Fruit fly (Drosophila melanogaster) whole organism, embryonic: ENCODE measurements around the gene CG15406.
A peak's percentile ranks its signal among the peaks of the same experiment; 100 is the strongest.

ENCODE experiments used
- C15 ChIP-seq: fragments of 200-800 bp; sonication (Bioruptor generic); IDR thresholded peaks from 3 replicates; pipeline ENCODE4 v1.3.6; 2022; ENCODE audit warnings: missing biosample characterization, missing genetic modification characterization
- CG1024 ChIP-seq: fragments of 200-800 bp; sonication (Bioruptor generic); IDR thresholded peaks from 2 replicates; pipeline ENCODE4 v1.3.6; 2022; ENCODE audit warnings: missing biosample characterization, missing genetic modification characterization
- CG11247 ChIP-seq: fragments of 200-800 bp; sonication (Bioruptor generic); IDR thresholded peaks from 2 replicates; pipeline ENCODE4 v1.3.6; 2022; ENCODE audit warnings: missing biosample characterization, missing genetic modification characterization
- CG11504 ChIP-seq: fragments of 200-800 bp; sonication (Bioruptor generic); optimal IDR thresholded peaks from 3 replicates; lab custom pipeline; 2019; ENCODE audit warnings: missing biosample characterization, mild to moderate bottlenecking, missing genetic modification characterization, moderate library complexity
- CG11560 ChIP-seq: fragments of 200-800 bp; sonication (Bioruptor generic); IDR thresholded peaks from 3 replicates; pipeline ENCODE4 v1.3.6; 2022; ENCODE audit warnings: missing biosample characterization, missing genetic modification characterization
- CG11723 ChIP-seq: fragments of 200-800 bp; sonication (Bioruptor generic); optimal IDR thresholded peaks from 2 replicates; lab custom pipeline; 2017; ENCODE audit warnings: missing biosample characterization, mild to moderate bottlenecking, missing genetic modification characterization
- CG13123 ChIP-seq: fragments of 200-800 bp; sonication (Bioruptor generic); optimal IDR thresholded peaks from 2 replicates; lab custom pipeline; 2016; ENCODE audit warnings: missing biosample characterization, missing genetic modification characterization
- CG15011 ChIP-seq: fragments of 200-800 bp; sonication (Bioruptor generic); optimal IDR thresholded peaks from 3 replicates; lab custom pipeline; 2018; ENCODE audit warnings: missing biosample characterization, mild to moderate bottlenecking, missing genetic modification characterization
- CG15479 ChIP-seq: fragments of 200-800 bp; sonication (Bioruptor generic); optimal IDR thresholded peaks from 3 replicates; lab custom pipeline; 2019; ENCODE audit warnings: missing biosample characterization, mild to moderate bottlenecking, missing genetic modification characterization, moderate library complexity
- CG15514 ChIP-seq: fragments of 200-800 bp; sonication (Bioruptor generic); optimal IDR thresholded peaks from 3 replicates; lab custom pipeline; 2017; ENCODE audit warnings: missing biosample characterization, missing genetic modification characterization, mild to moderate bottlenecking, moderate library complexity, missing genetic modification reagents
- CG17361 ChIP-seq: fragments of 200-800 bp; sonication (Bioruptor generic); IDR thresholded peaks from 3 replicates; pipeline ENCODE4 v1.3.6; 2022; ENCODE audit warnings: missing biosample characterization, missing genetic modification characterization
- CG17829 ChIP-seq: fragments of 200-800 bp; optimal IDR thresholded peaks from 2 replicates; lab custom pipeline; 2019; ENCODE audit warnings: missing biosample characterization, mild to moderate bottlenecking, missing genetic modification characterization, moderate library complexity
- CG1832 ChIP-seq: fragments of 200-800 bp; sonication (Bioruptor generic); optimal IDR thresholded peaks from 2 replicates; lab custom pipeline; 2017; ENCODE audit warnings: missing biosample characterization, mild to moderate bottlenecking, missing genetic modification characterization, inconsistent platforms
- CG2116 ChIP-seq: fragments of 200-800 bp; sonication (Bioruptor generic); optimal IDR thresholded peaks from 3 replicates; lab custom pipeline; 2018; ENCODE audit warnings: missing biosample characterization, mild to moderate bottlenecking, missing genetic modification characterization
- CG33213 ChIP-seq: fragments of 200-800 bp; sonication (Bioruptor generic); optimal IDR thresholded peaks from 3 replicates; lab custom pipeline; 2016; ENCODE audit warnings: missing biosample characterization, missing genetic modification characterization
- CG3407 ChIP-seq: fragments of 200-800 bp; sonication (Bioruptor generic); optimal IDR thresholded peaks from 2 replicates; lab custom pipeline; 2018; ENCODE audit warnings: missing biosample characterization, mild to moderate bottlenecking, missing genetic modification characterization
- CG34376 ChIP-seq: fragments of 200-800 bp; sonication (Bioruptor generic); optimal IDR thresholded peaks from 2 replicates; lab custom pipeline; 2018; ENCODE audit warnings: missing biosample characterization, mild to moderate bottlenecking, missing genetic modification characterization
- CG4617 ChIP-seq: fragments of 200-800 bp; sonication (Bioruptor generic); optimal IDR thresholded peaks from 3 replicates; lab custom pipeline; 2016; ENCODE audit warnings: missing biosample characterization, missing genetic modification characterization, borderline replicate concordance
- CG4820 ChIP-seq: fragments of 200-800 bp; sonication (Bioruptor generic); optimal IDR thresholded peaks from 3 replicates; lab custom pipeline; 2016; ENCODE audit warnings: missing biosample characterization, missing genetic modification characterization
- CG5180 ChIP-seq: fragments of 200-800 bp; sonication (Bioruptor generic); optimal IDR thresholded peaks from 3 replicates; lab custom pipeline; 2017; ENCODE audit warnings: missing biosample characterization, missing genetic modification characterization, mild to moderate bottlenecking, moderate library complexity, missing genetic modification reagents
- CG7928 ChIP-seq: fragments of 200-800 bp; sonication (Bioruptor generic); optimal IDR thresholded peaks from 2 replicates; lab custom pipeline; 2017; ENCODE audit warnings: missing biosample characterization, mild to moderate bottlenecking, missing genetic modification characterization
- CG8388 ChIP-seq: fragments of 200-800 bp; sonication (Bioruptor generic); optimal IDR thresholded peaks from 2 replicates; lab custom pipeline; 2019; ENCODE audit warnings: missing biosample characterization, mild to moderate bottlenecking, missing genetic modification characterization, moderate library complexity
- CG8944 ChIP-seq: fragments of 200-800 bp; sonication (Bioruptor generic); optimal IDR thresholded peaks from 3 replicates; lab custom pipeline; 2016; ENCODE audit warnings: missing biosample characterization, missing genetic modification characterization
- Doc3 ChIP-seq: fragments of 200-800 bp; sonication (Bioruptor generic); IDR thresholded peaks from 3 replicates; pipeline ENCODE4 v1.3.6; 2022; ENCODE audit warnings: missing biosample characterization, missing genetic modification characterization; ENCODE audit not compliant: partially characterized antibody
- Elba2 ChIP-seq: fragments of 200-800 bp; sonication (Bioruptor generic); optimal IDR thresholded peaks from 3 replicates; lab custom pipeline; 2016; ENCODE audit warnings: missing biosample characterization, missing genetic modification characterization
- Ets97D ChIP-seq: fragments of 200-800 bp; sonication (Bioruptor generic); optimal IDR thresholded peaks from 3 replicates; lab custom pipeline; 2016; ENCODE audit warnings: missing biosample characterization, missing genetic modification characterization
- Gsc ChIP-seq: fragments of 200-800 bp; sonication (Bioruptor generic); IDR thresholded peaks from 2 replicates; pipeline ENCODE4 v1.3.6; 2022; ENCODE audit warnings: missing biosample characterization, missing genetic modification characterization
- HHEX ChIP-seq: fragments of 200-800 bp; sonication (Bioruptor generic); optimal IDR thresholded peaks from 3 replicates; lab custom pipeline; 2017; ENCODE audit warnings: missing biosample characterization, mild to moderate bottlenecking, missing genetic modification characterization, missing genetic modification reagents
- HLH4C ChIP-seq: fragments of 200-800 bp; sonication (Bioruptor generic); IDR thresholded peaks from 3 replicates; pipeline ENCODE4 v1.3.6; 2022; ENCODE audit warnings: missing biosample characterization, missing genetic modification characterization; ENCODE audit not compliant: partially characterized antibody
- HLH54F ChIP-seq: fragments of 200-800 bp; sonication (Bioruptor generic); optimal IDR thresholded peaks from 3 replicates; lab custom pipeline; 2016; ENCODE audit warnings: missing biosample characterization, missing genetic modification characterization
- Hey ChIP-seq: fragments of 200-800 bp; sonication (Bioruptor generic); optimal IDR thresholded peaks from 3 replicates; lab custom pipeline; 2018; ENCODE audit warnings: missing biosample characterization, mild to moderate bottlenecking, missing genetic modification characterization
- Hr39 ChIP-seq: fragments of >200 bp; optimal IDR thresholded peaks from 2 replicates; lab custom pipeline; 2017
- Lim3 ChIP-seq: fragments of 200-800 bp; sonication (Bioruptor generic); IDR thresholded peaks from 2 replicates; pipeline ENCODE4 v1.3.6; 2022; ENCODE audit warnings: missing biosample characterization, missing genetic modification characterization
- Mad ChIP-seq: fragments of 200-800 bp; sonication (Bioruptor generic); optimal IDR thresholded peaks from 2 replicates; lab custom pipeline; 2016; ENCODE audit warnings: missing biosample characterization, missing genetic modification characterization
- NC2β ChIP-seq: fragments of 200-800 bp; sonication (Bioruptor generic); optimal IDR thresholded peaks from 2 replicates; lab custom pipeline; 2016; ENCODE audit warnings: missing biosample characterization, missing genetic modification characterization
- dati ChIP-seq: fragments of 200-800 bp; sonication (Bioruptor generic); IDR thresholded peaks from 2 replicates; pipeline ENCODE4 v1.3.6; 2022; ENCODE audit warnings: missing biosample characterization, missing genetic modification characterization
- dimm ChIP-seq: fragments of 200-800 bp; sonication (Bioruptor generic); IDR thresholded peaks from 2 replicates; pipeline ENCODE4 v1.3.6; 2022; ENCODE audit warnings: missing biosample characterization, missing genetic modification characterization
- fu2 ChIP-seq: fragments of 200-800 bp; sonication (Bioruptor generic); optimal IDR thresholded peaks from 2 replicates; lab custom pipeline; 2016; ENCODE audit warnings: missing biosample characterization, missing genetic modification characterization
- gro ChIP-seq: fragments of 200-800 bp; sonication (Bioruptor generic); optimal IDR thresholded peaks from 2 replicates; lab custom pipeline; 2016; ENCODE audit warnings: missing biosample characterization, missing genetic modification characterization
- gsb-n ChIP-seq: fragments of 200-800 bp; sonication (Bioruptor generic); optimal IDR thresholded peaks from 3 replicates; lab custom pipeline; 2018; ENCODE audit warnings: missing biosample characterization, mild to moderate bottlenecking, missing genetic modification characterization
- hb ChIP-seq: fragments of 200-800 bp; sonication (Bioruptor generic); IDR thresholded peaks from 3 replicates; pipeline ENCODE4 v1.3.6; 2022; ENCODE audit warnings: missing biosample characterization, missing genetic modification characterization; ENCODE audit not compliant: partially characterized antibody
- inv ChIP-seq: fragments of 200-800 bp; sonication (Bioruptor generic); IDR thresholded peaks from 2 replicates; pipeline ENCODE4 v1.3.6; 2022; ENCODE audit warnings: missing biosample characterization, missing genetic modification characterization; ENCODE audit not compliant: partially characterized antibody
- lov ChIP-seq, 2 experiments: fragments of 200-800 bp in 1 of 2; fragments of >200 bp in 1 of 2; sonication (Bioruptor generic) in 1 of 2; IDR thresholded peaks in 1 of 2; optimal IDR thresholded peaks in 1 of 2; 2 replicates in 1 of 2; 3 replicates in 1 of 2; pipeline versions ENCODE4 v1.3.6 to Lab custom; 2017 to 2022; ENCODE audit warnings: missing biosample characterization in 1 of 2, missing genetic modification characterization in 1 of 2
- luna ChIP-seq: fragments of 200-800 bp; sonication (Bioruptor generic); optimal IDR thresholded peaks from 2 replicates; lab custom pipeline; 2016; ENCODE audit warnings: missing biosample characterization, missing genetic modification characterization
- mam ChIP-seq: fragments of 200-800 bp; sonication (Bioruptor generic); optimal IDR thresholded peaks from 3 replicates; lab custom pipeline; 2016; ENCODE audit warnings: missing biosample characterization, missing genetic modification characterization
- nerfin-1 ChIP-seq: fragments of 200-800 bp; sonication (Bioruptor generic); optimal IDR thresholded peaks from 3 replicates; lab custom pipeline; 2019; ENCODE audit warnings: missing biosample characterization, mild to moderate bottlenecking, missing genetic modification characterization, moderate library complexity
- run ChIP-seq: fragments of 200-800 bp; sonication (Bioruptor generic); optimal IDR thresholded peaks from 3 replicates; lab custom pipeline; 2018; ENCODE audit warnings: missing biosample characterization, mild to moderate bottlenecking, missing genetic modification characterization
- slou ChIP-seq: fragments of 200-800 bp; sonication (Bioruptor generic); optimal IDR thresholded peaks from 3 replicates; lab custom pipeline; 2016; ENCODE audit warnings: missing biosample characterization, missing genetic modification characterization
- ttk ChIP-seq: fragments of 200-800 bp; sonication (Bioruptor generic); IDR thresholded peaks from 2 replicates; pipeline ENCODE4 v2.1.2; 2022; ENCODE audit warnings: missing biosample characterization, missing genetic modification characterization
- twi ChIP-seq: fragments of 200-800 bp; optimal IDR thresholded peaks from 2 replicates; lab custom pipeline; 2019; ENCODE audit warnings: missing biosample characterization, mild to moderate bottlenecking, missing genetic modification characterization, moderate library complexity
- unpg ChIP-seq: fragments of 200-800 bp; sonication (Bioruptor generic); optimal IDR thresholded peaks from 3 replicates; lab custom pipeline; 2018; ENCODE audit warnings: missing biosample characterization, mild to moderate bottlenecking, missing genetic modification characterization, moderate library complexity
- vvl ChIP-seq: fragments of 200-800 bp; sonication (Bioruptor generic); IDR thresholded peaks from 2 replicates; pipeline ENCODE4 v1.3.6; 2022; ENCODE audit warnings: missing biosample characterization, missing genetic modification characterization

Gene CG15406

DNA sequence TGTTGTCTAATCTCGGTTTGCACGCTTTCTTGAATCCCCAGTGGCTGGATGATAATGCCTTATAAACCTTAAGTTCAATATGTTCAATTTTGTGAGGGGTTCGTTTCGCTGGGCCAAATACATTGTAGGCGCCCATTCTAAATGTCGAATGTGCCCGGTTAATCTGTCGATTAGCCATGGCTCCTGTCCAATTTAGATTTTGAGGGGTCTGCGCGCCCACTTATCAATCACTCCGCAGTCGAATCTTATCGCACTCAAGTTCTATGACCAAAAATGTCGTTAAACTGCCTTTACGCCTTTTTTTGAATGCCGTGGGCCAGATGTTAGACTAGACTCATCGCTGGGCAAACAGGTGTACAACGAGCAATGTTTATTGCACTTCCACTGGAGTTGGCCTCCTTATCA lies 11.0 kb upstream of the CG15406 start (continued):
- TF ChIP-seq CG11723 (no peak), CG1832 (GFP tag; lab: Kevin White, UChicago) (no peak), CG7928 (no peak), Gsc (GFP tag; lab: Robert Waterston, UW) (no peak), CG33213 (GFP tag; lab: Kevin White, UChicago) (no peak), CG15514 (GFP tag; lab: Kevin White, UChicago) (no peak), Hey (tag; lab: Kevin White, UChicago) (peak; percentile 69), gsb-n (tag; lab: Kevin White, UChicago) (no peak), CG5180 (GFP tag; lab: Kevin White, UChicago) (no peak), lov (optimal IDR thresholded peaks at IDR 0.05; lab: Kevin White, UChicago) (no peak), lov (GFP tag; IDR thresholded peaks at IDR 0.05; lab: Robert Waterston, UW) (no peak), CG3407 (GFP tag; lab: Kevin White, UChicago) (no peak), CG11560 (tag; lab: Robert Waterston, UW) (no peak), NC2β (GFP tag; lab: Kevin White, UChicago) (no peak), Mad (GFP tag; lab: Kevin White, UChicago) (no peak), luna (GFP tag; lab: Kevin White, UChicago) (no peak), CG15011 (no peak), CG15479 (GFP tag; lab: Kevin White, UChicago) (no peak), C15 (GFP tag; lab: Robert Waterston, UW) (no peak), CG34376 (GFP tag; lab: Kevin White, UChicago) (peak; percentile 79), CG17829 (tag; lab: Kevin White, UChicago) (no peak), inv (GFP tag; lab: Robert Waterston, UW) (no peak), nerfin-1 (tag; lab: Kevin White, UChicago) (no peak), CG2116 (GFP tag; lab: Kevin White, UChicago) (no peak), Ets97D (GFP tag; lab: Kevin White, UChicago) (no peak), Doc3 (GFP tag; lab: Robert Waterston, UW) (no peak), CG4617 (GFP tag; lab: Kevin White, UChicago) (no peak), Lim3 (GFP tag; lab: Robert Waterston, UW) (no peak), twi (tag; lab: Kevin White, UChicago) (peak; percentile 89), unpg (no peak), vvl (no peak), fu2 (GFP tag; lab: Kevin White, UChicago) (no peak), run (no peak), slou (no peak), CG17361 (GFP tag; lab: Robert Waterston, UW) (no peak), Hr39 (lab: Kevin White, UChicago) (no peak), CG11504 (no peak), HLH4C (GFP tag; lab: Robert Waterston, UW) (no peak), HHEX (GFP tag; lab: Kevin White, UChicago) (no peak), dimm (GFP tag; lab: Robert Waterston, UW) (no peak), Elba2 (no peak), gro (GFP tag; lab: Kevin White, UChicago) (no peak), CG13123 (no peak), HLH54F (GFP tag; lab: Kevin White, UChicago) (no peak), dati (no peak), CG11247 (no peak), ttk (no peak), CG4820 (no peak), hb (GFP tag; lab: Robert Waterston, UW) (no peak), mam (GFP tag; lab: Kevin White, UChicago) (no peak), CG8944 (no peak), CG1024 (no peak), CG8388 (no peak)
